Fruit fly (Drosophila melanogaster) whole organism, embryonic: Measurements from ENCODE around the gene Kat60.

Source experiments
- Asciz ChIP-seq: fragments of 200-800 bp; sonication (Bioruptor generic); optimal IDR thresholded peaks from 2 replicates; lab custom pipeline; 2017; ENCODE audit warnings: missing biosample characterization, mild to moderate bottlenecking, missing genetic modification characterization, missing genetic modification reagents
- Atf3 ChIP-seq: fragments of 200-800 bp; sonication (Bioruptor generic); optimal IDR thresholded peaks from 3 replicates; lab custom pipeline; 2016; ENCODE audit warnings: missing biosample characterization, missing genetic modification characterization
- Awh ChIP-seq: fragments of 200-800 bp; sonication (Bioruptor generic); IDR thresholded peaks from 2 replicates; pipeline ENCODE4, ENCODE4 v1.3.6; 2022; ENCODE audit warnings: missing biosample characterization, missing genetic modification characterization
- Bgb ChIP-seq: fragments of 200-800 bp; sonication (Bioruptor generic); IDR thresholded peaks from 2 replicates; pipeline ENCODE4 v1.3.6; 2022; ENCODE audit warnings: missing biosample characterization, missing genetic modification characterization; ENCODE audit not compliant: partially characterized antibody
- CG10321 ChIP-seq: fragments of 200-800 bp; sonication (Bioruptor generic); IDR thresholded peaks from 2 replicates; pipeline ENCODE4 v1.3.6; 2022; ENCODE audit warnings: missing biosample characterization, missing genetic modification characterization
- CG10979 ChIP-seq: fragments of 200-800 bp; sonication (Bioruptor generic); optimal IDR thresholded peaks from 2 replicates; lab custom pipeline; 2018; ENCODE audit warnings: missing biosample characterization, mild to moderate bottlenecking, missing genetic modification characterization, moderate library complexity
- CG12071 ChIP-seq: fragments of 200-800 bp; sonication (Bioruptor generic); optimal IDR thresholded peaks from 3 replicates; lab custom pipeline; 2018; ENCODE audit warnings: missing biosample characterization, mild to moderate bottlenecking, missing genetic modification characterization
- CG12104 ChIP-seq: fragments of 200-800 bp; sonication (Bioruptor generic); optimal IDR thresholded peaks from 3 replicates; lab custom pipeline; 2016; ENCODE audit warnings: missing biosample characterization, missing genetic modification characterization
- CG12659 ChIP-seq: fragments of 200-800 bp; sonication (Bioruptor generic); optimal IDR thresholded peaks from 3 replicates; lab custom pipeline; 2017; ENCODE audit warnings: mild to moderate bottlenecking, missing biosample characterization, missing genetic modification reagents, missing genetic modification characterization
- CG13624 ChIP-seq: fragments of 200-800 bp; sonication (Bioruptor generic); optimal IDR thresholded peaks from 2 replicates; lab custom pipeline; 2016; ENCODE audit warnings: missing biosample characterization, missing genetic modification characterization
- CG15696 ChIP-seq: fragments of 200-800 bp; sonication (Bioruptor generic); optimal IDR thresholded peaks from 2 replicates; lab custom pipeline; 2019; ENCODE audit warnings: missing biosample characterization, mild to moderate bottlenecking, missing genetic modification characterization, moderate library complexity
- CG18262 ChIP-seq: fragments of 200-800 bp; optimal IDR thresholded peaks from 3 replicates; lab custom pipeline; 2019; ENCODE audit warnings: missing biosample characterization, mild to moderate bottlenecking, missing genetic modification characterization, moderate library complexity
- CG18476 ChIP-seq: fragments of 200-800 bp; sonication (Bioruptor generic); optimal IDR thresholded peaks from 2 replicates; lab custom pipeline; 2016; ENCODE audit warnings: missing biosample characterization, mild to moderate bottlenecking, missing genetic modification characterization
- CG18619 ChIP-seq: fragments of 200-800 bp; sonication (Bioruptor generic); optimal IDR thresholded peaks from 3 replicates; lab custom pipeline; 2017; ENCODE audit warnings: missing biosample characterization, mild to moderate bottlenecking, missing genetic modification characterization
- CG31365 ChIP-seq: fragments of 200-800 bp; sonication (Bioruptor generic); optimal IDR thresholded peaks from 2 replicates; lab custom pipeline; 2018; ENCODE audit warnings: missing biosample characterization, mild to moderate bottlenecking, missing genetic modification characterization
- CG32767 ChIP-seq: fragments of 200-800 bp; sonication (Bioruptor generic); IDR thresholded peaks from 2 replicates; pipeline ENCODE4 v1.3.6; 2022; ENCODE audit warnings: missing biosample characterization, missing genetic modification characterization
- CG4617 ChIP-seq: fragments of 200-800 bp; sonication (Bioruptor generic); optimal IDR thresholded peaks from 3 replicates; lab custom pipeline; 2016; ENCODE audit warnings: missing biosample characterization, missing genetic modification characterization, borderline replicate concordance
- CG4730 ChIP-seq: fragments of 200-800 bp; sonication (Bioruptor generic); IDR thresholded peaks from 2 replicates; pipeline ENCODE4 v1.3.6; 2022; ENCODE audit warnings: missing biosample characterization, missing genetic modification characterization
- CG5953 ChIP-seq: fragments of 200-800 bp; sonication (Bioruptor generic); IDR thresholded peaks from 2 replicates; pipeline ENCODE4 v1.3.6; 2022; ENCODE audit warnings: missing biosample characterization, missing genetic modification characterization
- CG6813 ChIP-seq: fragments of 200-800 bp; sonication (Bioruptor generic); optimal IDR thresholded peaks from 2 replicates; lab custom pipeline; 2017; ENCODE audit warnings: missing biosample characterization, missing genetic modification characterization, mild to moderate bottlenecking, moderate library complexity, missing genetic modification reagents
- CG9215 ChIP-seq: fragments of 200-800 bp; sonication (Bioruptor generic); IDR thresholded peaks from 2 replicates; pipeline ENCODE4 v1.3.6; 2022; ENCODE audit warnings: missing biosample characterization, missing genetic modification characterization
- Fer3 ChIP-seq: fragments of 200-800 bp; sonication (Bioruptor generic); optimal IDR thresholded peaks from 2 replicates; lab custom pipeline; 2018; ENCODE audit warnings: missing biosample characterization, mild to moderate bottlenecking, missing genetic modification characterization, moderate library complexity
- GATAe ChIP-seq: fragments of 200-800 bp; sonication (Bioruptor generic); conservative IDR thresholded peaks from 2 replicates; pipeline ENCODE4 v1.3.6; 2022; ENCODE audit warnings: missing biosample characterization, missing genetic modification characterization
- HLH3B ChIP-seq: fragments of 200-800 bp; sonication (Bioruptor generic); IDR thresholded peaks from 2 replicates; pipeline ENCODE4 v1.3.6; 2022; ENCODE audit warnings: missing biosample characterization, missing genetic modification characterization
- HmgZ ChIP-seq: fragments of 200-800 bp; sonication (Bioruptor generic); optimal IDR thresholded peaks from 2 replicates; lab custom pipeline; 2018; ENCODE audit warnings: missing biosample characterization, mild to moderate bottlenecking, missing genetic modification characterization
- Scr ChIP-seq: fragments of 200-800 bp; sonication (Bioruptor generic); IDR thresholded peaks from 2 replicates; pipeline ENCODE4 v1.3.6; 2022; ENCODE audit warnings: missing biosample characterization, missing genetic modification characterization; ENCODE audit not compliant: partially characterized antibody
- Sry-δ ChIP-seq: fragments of 200-800 bp; sonication (Bioruptor generic); optimal IDR thresholded peaks from 2 replicates; lab custom pipeline; 2016; ENCODE audit warnings: missing biosample characterization, missing genetic modification characterization
- Ssrp ChIP-seq: fragments of 200-800 bp; sonication (Bioruptor generic); optimal IDR thresholded peaks from 2 replicates; lab custom pipeline; 2018; ENCODE audit warnings: missing biosample characterization, mild to moderate bottlenecking, missing genetic modification characterization, moderate library complexity
- Tbp ChIP-seq: fragments of >200 bp; optimal IDR thresholded peaks from 2 replicates; lab custom pipeline; 2018; ENCODE audit warnings: missing biosample characterization, missing genetic modification characterization
- Xrp1 ChIP-seq: fragments of 200-800 bp; sonication (Bioruptor generic); IDR thresholded peaks from 2 replicates; pipeline ENCODE4 v1.3.6; 2022; ENCODE audit warnings: missing biosample characterization, missing genetic modification characterization
- ato ChIP-seq: fragments of 200-800 bp; sonication (Bioruptor generic); IDR thresholded peaks from 2 replicates; pipeline ENCODE4 v1.3.6; 2022; ENCODE audit warnings: missing biosample characterization, missing genetic modification characterization; ENCODE audit not compliant: partially characterized antibody
- cas ChIP-seq: fragments of 200-800 bp; sonication (Bioruptor generic); IDR thresholded peaks from 2 replicates; pipeline ENCODE4 v1.3.6; 2022; ENCODE audit warnings: missing biosample characterization, missing genetic modification characterization
- crc ChIP-seq: fragments of 200-800 bp; sonication (Bioruptor generic); optimal IDR thresholded peaks from 2 replicates; lab custom pipeline; 2016; ENCODE audit warnings: missing biosample characterization, missing genetic modification characterization
- crol ChIP-seq: fragments of 200-800 bp; sonication (Bioruptor generic); IDR thresholded peaks from 2 replicates; pipeline ENCODE4 v1.3.6; 2022; ENCODE audit warnings: missing biosample characterization, missing genetic modification characterization
- dimm ChIP-seq: fragments of 200-800 bp; sonication (Bioruptor generic); IDR thresholded peaks from 2 replicates; pipeline ENCODE4 v1.3.6; 2022; ENCODE audit warnings: missing biosample characterization, missing genetic modification characterization
- disco-r ChIP-seq: fragments of 200-800 bp; sonication (Bioruptor generic); optimal IDR thresholded peaks from 2 replicates; lab custom pipeline; 2016; ENCODE audit warnings: missing biosample characterization, missing genetic modification characterization
- dpn ChIP-seq, 2 experiments: fragments of 200-800 bp; sonication (Bioruptor generic); optimal IDR thresholded peaks; 3 replicates each; lab custom pipeline; 2016; ENCODE audit warnings: missing biosample characterization in 2 of 2, missing genetic modification characterization in 2 of 2
- emc ChIP-seq: fragments of 200-800 bp; sonication (Bioruptor generic); optimal IDR thresholded peaks from 2 replicates; lab custom pipeline; 2016; ENCODE audit warnings: missing biosample characterization, missing genetic modification characterization
- ewg ChIP-seq: fragments of 200-800 bp; sonication (Bioruptor generic); optimal IDR thresholded peaks from 3 replicates; lab custom pipeline; 2017; ENCODE audit warnings: mild to moderate bottlenecking, missing biosample characterization, missing genetic modification reagents, missing genetic modification characterization
- exex ChIP-seq: fragments of 200-800 bp; sonication (Bioruptor generic); optimal IDR thresholded peaks from 4 replicates; lab custom pipeline; 2018; ENCODE audit warnings: missing biosample characterization, mild to moderate bottlenecking, missing genetic modification characterization, moderate library complexity
- fd64A ChIP-seq: fragments of 200-800 bp; sonication (Bioruptor generic); optimal IDR thresholded peaks from 3 replicates; lab custom pipeline; 2018; ENCODE audit warnings: missing biosample characterization, mild to moderate bottlenecking, missing genetic modification characterization
- gcm ChIP-seq: fragments of 200-800 bp; sonication (Bioruptor generic); optimal IDR thresholded peaks from 2 replicates; lab custom pipeline; 2019; ENCODE audit warnings: missing biosample characterization, mild to moderate bottlenecking, missing genetic modification characterization, moderate library complexity
- grau ChIP-seq: fragments of 200-800 bp; optimal IDR thresholded peaks from 3 replicates; lab custom pipeline; 2019; ENCODE audit warnings: missing biosample characterization, mild to moderate bottlenecking, missing genetic modification characterization, moderate library complexity
- ind ChIP-seq: fragments of 200-800 bp; sonication (Bioruptor generic); optimal IDR thresholded peaks from 3 replicates; lab custom pipeline; 2016; ENCODE audit warnings: missing biosample characterization, missing genetic modification characterization
- kah ChIP-seq: fragments of 200-800 bp; sonication (Bioruptor generic); optimal IDR thresholded peaks from 2 replicates; lab custom pipeline; 2018; ENCODE audit warnings: missing biosample characterization, mild to moderate bottlenecking, missing genetic modification characterization
- kni ChIP-seq: fragments of 200-800 bp; sonication (Bioruptor generic); optimal IDR thresholded peaks from 3 replicates; lab custom pipeline; 2017; ENCODE audit warnings: mild to moderate bottlenecking, missing biosample characterization, missing genetic modification reagents, missing genetic modification characterization
- salm ChIP-seq: fragments of 200-800 bp; sonication (Bioruptor generic); optimal IDR thresholded peaks from 2 replicates; lab custom pipeline; 2018; ENCODE audit warnings: missing biosample characterization, mild to moderate bottlenecking, missing genetic modification characterization
- z ChIP-seq: fragments of 200-800 bp; sonication (Bioruptor generic); IDR thresholded peaks from 3 replicates; pipeline ENCODE4 v1.3.6; 2022; ENCODE audit warnings: missing biosample characterization, missing genetic modification characterization
- zf30C ChIP-seq: fragments of 200-800 bp; sonication (Bioruptor generic); optimal IDR thresholded peaks from 3 replicates; lab custom pipeline; 2018; ENCODE audit warnings: missing biosample characterization, mild to moderate bottlenecking, missing genetic modification characterization

Kat60 gene

DNA sequence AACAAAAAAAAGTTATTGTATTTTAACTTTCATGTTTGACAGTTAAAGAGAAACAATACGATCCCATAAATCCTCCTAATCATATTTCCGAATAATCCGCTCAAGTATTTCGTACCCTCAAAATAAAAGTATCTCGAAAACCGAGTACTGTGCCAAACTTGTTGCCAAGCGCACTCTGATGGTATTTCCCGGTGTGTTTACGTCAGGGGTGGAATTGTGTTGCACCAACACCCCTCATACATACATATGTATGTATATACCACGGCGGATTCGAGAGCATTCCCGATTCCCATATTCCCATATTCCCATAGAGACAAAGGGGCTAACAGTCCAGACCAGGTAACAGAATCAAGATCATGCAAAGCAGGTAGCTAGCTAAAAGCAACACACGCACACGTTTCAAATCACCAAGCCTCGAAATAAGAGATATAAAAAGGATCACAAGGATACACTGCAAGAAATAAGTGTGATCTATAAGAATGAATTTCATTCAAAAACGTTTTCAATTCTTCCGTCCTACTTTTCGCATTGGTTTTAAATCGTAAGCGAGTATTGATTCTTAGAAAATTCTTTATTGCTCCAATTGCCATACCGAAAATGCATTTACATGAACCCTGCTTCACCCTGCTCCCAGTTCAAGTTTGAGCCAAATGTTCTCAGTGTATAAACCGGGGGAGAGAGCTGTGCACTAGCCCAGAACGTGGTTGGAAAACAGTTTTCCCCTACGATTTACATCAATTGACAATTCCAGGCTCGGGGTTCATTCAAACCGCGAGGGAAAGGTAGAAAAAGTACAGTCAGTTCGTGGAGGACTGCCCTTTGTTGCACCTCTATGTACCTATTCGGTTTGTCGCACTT lies 19.9 kb downstream of the Kat60 start (continued):
- TF ChIP-seq dimm (no peak), CG18476 (peak; percentile 61), fd64A (GFP tag; lab: Kevin White, UChicago) (no peak), kni (peak; percentile 97), Sry-δ (GFP tag; lab: Kevin White, UChicago) (peak; percentile 38), CG13624 (GFP tag; lab: Kevin White, UChicago) (peak; percentile 58), crol (GFP tag; lab: Robert Waterston, UW) (no peak), Xrp1 (GFP tag; lab: Robert Waterston, UW) (peak; percentile 95), CG10321 (no peak), CG12659 (GFP tag; lab: Kevin White, UChicago) (peak; percentile 11), Scr (GFP tag; lab: Robert Waterston, UW) (no peak), cas (GFP tag; lab: Robert Waterston, UW) (no peak), CG18262 (peak; percentile 95), CG15696 (tag; lab: Kevin White, UChicago) (peak; percentile 99), CG12071 (GFP tag; lab: Kevin White, UChicago) (no peak), ato (GFP tag; lab: Robert Waterston, UW) (no peak), Fer3 (tag; lab: Kevin White, UChicago) (no peak), CG10979 (tag; lab: Kevin White, UChicago) (peak; percentile 95), Atf3 (GFP tag; lab: Kevin White, UChicago) (peak; percentile 68), HLH3B (no peak), CG9215 (GFP tag; lab: Robert Waterston, UW) (no peak), ind (peak; percentile 35), Asciz (GFP tag; lab: Kevin White, UChicago) (peak; percentile 8), CG6813 (peak; percentile 82), CG32767 (peak; percentile 32; the same call in 1 of the 2 replicates), emc (no peak), z (peak; percentile 41; the same call in 1 of the 3 replicates), disco-r (peak; percentile 38), CG31365 (no peak), GATAe (GFP tag; lab: Robert Waterston, UW) (no peak), dpn (GFP tag; optimal IDR thresholded peaks at IDR 0.05; lab: Kevin White, UChicago) (peak; percentile 59 to 64), grau (peak; percentile 76), Bgb (GFP tag; lab: Robert Waterston, UW) (no peak), HmgZ (tag; lab: Kevin White, UChicago) (no peak), CG18619 (peak; percentile 38), CG4730 (GFP tag; lab: Robert Waterston, UW) (peak; percentile 57), zf30C (GFP tag; lab: Kevin White, UChicago) (peak; percentile 100), Awh (GFP tag; lab: Robert Waterston, UW) (peak; percentile 45; the same call in 1 of the 2 replicates), Ssrp (tag; lab: Kevin White, UChicago) (peak; percentile 79), CG5953 (GFP tag; lab: Robert Waterston, UW) (no peak), CG12104 (peak; percentile 37), salm (tag; lab: Kevin White, UChicago) (peak; percentile 22), crc (peak; percentile 41), ewg (GFP tag; lab: Kevin White, UChicago) (peak; percentile 47), CG4617 (GFP tag; lab: Kevin White, UChicago) (peak; percentile 27), kah (GFP tag; lab: Kevin White, UChicago) (peak; percentile 2), gcm (GFP tag; lab: Kevin White, UChicago) (peak; percentile 85), exex (tag; lab: Kevin White, UChicago) (no peak), Tbp (no peak)
